Worm (Caenorhabditis elegans) whole organism, mixed stage, embryonic: ENCODE results near the gene lbp-7.

Experiments
- mep-1 ChIP-seq: fragments of 150-350 bp; optimal IDR thresholded peaks from 2 replicates; lab custom pipeline; 2017; ENCODE audit warnings: missing biosample characterization, missing genetic modification reagents, missing genetic modification characterization, inconsistent platforms
- unc-39 ChIP-seq: fragments of 150-350 bp; optimal IDR thresholded peaks from 2 replicates; lab custom pipeline; 2014; ENCODE audit warnings: missing biosample characterization, missing genetic modification characterization

DNA sequence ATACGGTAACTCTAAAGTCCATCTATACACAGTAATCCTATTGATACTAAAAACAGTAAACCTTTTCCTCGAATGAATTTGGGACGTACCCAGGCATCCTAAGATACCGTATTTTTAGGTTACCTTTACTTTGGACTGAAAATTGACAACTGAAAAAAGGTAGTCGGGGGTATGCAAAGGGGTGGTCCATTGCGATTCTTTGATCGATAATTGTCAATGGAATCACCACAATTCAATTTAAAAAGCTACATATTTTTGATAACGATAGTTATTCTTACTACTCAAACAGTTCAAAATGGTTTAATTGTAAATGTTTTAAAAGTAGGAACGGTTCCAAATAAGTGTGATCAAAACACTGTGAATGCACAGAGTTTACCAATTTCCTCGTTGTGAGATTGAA lies 45.4 kb upstream of the lbp-7 start, which contains the start of gene srx-129:
- TF ChIP-seq mep-1: no peak
- no peak for TF ChIP-seq unc-39 (tag; lab: Kevin White, UChicago)
